Worm (Caenorhabditis elegans) whole organism, L2 larva: ENCODE data around the gene Y97E10AR.1.

Experiments used
- C34F6.9 ChIP-seq: fragments of 150-350 bp; optimal IDR thresholded peaks from 2 replicates; lab custom pipeline; 2014; ENCODE audit warnings: missing biosample characterization, missing genetic modification characterization
- F13H6.1 ChIP-seq: sonication (generic microtip); optimal IDR thresholded peaks from 2 replicates; lab custom pipeline; 2016; ENCODE audit warnings: missing genetic modification characterization, missing compliant biosample characterization
- Y55F3AM.14 ChIP-seq: fragments of 200-800 bp; sonication (Bioruptor generic); optimal IDR thresholded peaks from 2 replicates; lab custom pipeline; 2018; ENCODE audit warnings: mild to moderate bottlenecking, missing genetic modification characterization, missing compliant biosample characterization
- ZK546.5 ChIP-seq: sonication (generic microtip); optimal IDR thresholded peaks from 2 replicates; lab custom pipeline; 2017; ENCODE audit warnings: missing biosample characterization, missing genetic modification characterization
- alr-1 ChIP-seq: fragments of 150-350 bp; optimal IDR thresholded peaks from 2 replicates; lab custom pipeline; 2014; ENCODE audit warnings: missing biosample characterization, missing genetic modification characterization
- aly-2 ChIP-seq: fragments of 150-350 bp; optimal IDR thresholded peaks from 2 replicates; lab custom pipeline; 2014; ENCODE audit warnings: missing biosample characterization, missing genetic modification characterization
- blmp-1 ChIP-seq: sonication (generic microtip); optimal IDR thresholded peaks from 2 replicates; lab custom pipeline; 2017; ENCODE audit warnings: missing genetic modification characterization, mild to moderate bottlenecking, missing compliant biosample characterization, antibody characterized with exemption, moderate library complexity; ENCODE audit not compliant: insufficient read depth
- ceh-16 ChIP-seq: fragments of 150-350 bp; optimal IDR thresholded peaks from 2 replicates; lab custom pipeline; 2014; ENCODE audit warnings: missing biosample characterization, missing genetic modification characterization
- crh-2 ChIP-seq: sonication (generic microtip); optimal IDR thresholded peaks from 2 replicates; lab custom pipeline; 2017; ENCODE audit warnings: missing biosample characterization, missing genetic modification characterization
- dmd-4 ChIP-seq: sonication (generic microtip); optimal IDR thresholded peaks from 2 replicates; lab custom pipeline; 2017; ENCODE audit warnings: missing biosample characterization, missing genetic modification characterization
- egl-27 ChIP-seq: sonication (generic microtip); optimal IDR thresholded peaks from 3 replicates; lab custom pipeline; 2017; ENCODE audit warnings: missing biosample characterization, missing genetic modification reagents, missing genetic modification characterization
- elt-3 ChIP-seq: sonication (generic microtip); optimal IDR thresholded peaks from 2 replicates; lab custom pipeline; 2017; ENCODE audit warnings: missing biosample characterization, missing genetic modification characterization
- fos-1 ChIP-seq: fragments of 150-350 bp; optimal IDR thresholded peaks from 2 replicates; lab custom pipeline; 2014; ENCODE audit warnings: missing biosample characterization, missing genetic modification characterization
- gmeb-1 ChIP-seq: fragments of 150-350 bp; optimal IDR thresholded peaks from 2 replicates; lab custom pipeline; 2014; ENCODE audit warnings: missing biosample characterization, missing genetic modification characterization
- lin-11 ChIP-seq: fragments of 150-350 bp; sonication (generic microtip); optimal IDR thresholded peaks from 2 replicates; lab custom pipeline; 2014; ENCODE audit warnings: missing biosample characterization, missing genetic modification characterization, inconsistent platforms, mixed read lengths
- lin-13 ChIP-seq: fragments of 150-350 bp; optimal IDR thresholded peaks from 2 replicates; lab custom pipeline; 2014; ENCODE audit warnings: missing biosample characterization, missing genetic modification reagents, missing genetic modification characterization
- lsy-2 ChIP-seq, 2 experiments: fragments of 150-350 bp in 1 of 2; sonication (generic microtip) in 1 of 2; optimal IDR thresholded peaks; 2 replicates each; lab custom pipeline; 2014 to 2017; ENCODE audit warnings: missing biosample characterization in 2 of 2, missing genetic modification characterization in 2 of 2
- mab-5 ChIP-seq: fragments of 150-350 bp; optimal IDR thresholded peaks from 2 replicates; lab custom pipeline; 2014; ENCODE audit warnings: missing biosample characterization, missing genetic modification characterization
- mbf-1 ChIP-seq: sonication (generic microtip); optimal IDR thresholded peaks from 2 replicates; lab custom pipeline; 2017; ENCODE audit warnings: missing biosample characterization, missing genetic modification characterization
- mdl-1 ChIP-seq, 2 experiments: fragments of 150-350 bp in 1 of 2; sonication (generic microtip) in 1 of 2; optimal IDR thresholded peaks; 2 replicates each; lab custom pipeline; 2017; ENCODE audit warnings: missing biosample characterization in 2 of 2, missing genetic modification characterization in 2 of 2
- nhr-11 ChIP-seq: fragments of 150-350 bp; optimal IDR thresholded peaks from 2 replicates; lab custom pipeline; 2014; ENCODE audit warnings: missing biosample characterization, missing genetic modification characterization
- nhr-12 ChIP-seq: fragments of 150-350 bp; optimal IDR thresholded peaks from 2 replicates; lab custom pipeline; 2014; ENCODE audit warnings: missing biosample characterization, missing genetic modification characterization
- nhr-129 ChIP-seq: fragments of 150-350 bp; optimal IDR thresholded peaks from 2 replicates; lab custom pipeline; 2014; ENCODE audit warnings: missing biosample characterization, missing genetic modification characterization
- nhr-21 ChIP-seq: fragments of 150-350 bp; optimal IDR thresholded peaks from 2 replicates; lab custom pipeline; 2014; ENCODE audit warnings: missing biosample characterization, missing genetic modification characterization
- nhr-23 ChIP-seq: fragments of 150-350 bp; optimal IDR thresholded peaks from 2 replicates; lab custom pipeline; 2014; ENCODE audit warnings: missing biosample characterization, missing genetic modification reagents, missing genetic modification characterization
- nhr-237 ChIP-seq: fragments of 150-350 bp; optimal IDR thresholded peaks from 2 replicates; lab custom pipeline; 2014; ENCODE audit warnings: missing biosample characterization, missing genetic modification characterization
- nhr-6 ChIP-seq: fragments of 150-350 bp; optimal IDR thresholded peaks from 2 replicates; lab custom pipeline; 2014; ENCODE audit warnings: missing biosample characterization, missing genetic modification characterization
- peb-1 ChIP-seq: fragments of 150-350 bp; optimal IDR thresholded peaks from 2 replicates; lab custom pipeline; 2014; ENCODE audit warnings: missing biosample characterization, missing genetic modification characterization
- sem-4 ChIP-seq: fragments of 150-350 bp; optimal IDR thresholded peaks from 2 replicates; lab custom pipeline; 2014; ENCODE audit warnings: missing biosample characterization, missing genetic modification reagents, missing genetic modification characterization
- skn-1 ChIP-seq: sonication (generic microtip); optimal IDR thresholded peaks from 2 replicates; lab custom pipeline; 2017; ENCODE audit warnings: missing biosample characterization, missing genetic modification characterization
- sma-3 ChIP-seq: sonication (generic microtip); optimal IDR thresholded peaks from 2 replicates; lab custom pipeline; 2016; ENCODE audit warnings: missing genetic modification reagents, missing genetic modification characterization, missing compliant biosample characterization
- sma-9 ChIP-seq, 2 experiments: fragments of 150-350 bp in 1 of 2; sonication (generic microtip) in 1 of 2; optimal IDR thresholded peaks; 2 replicates each; lab custom pipeline; 2014 to 2016; ENCODE audit warnings: missing genetic modification characterization in 2 of 2, mild to moderate bottlenecking in 1 of 2, missing biosample characterization in 1 of 2, missing compliant biosample characterization in 1 of 2, missing genetic modification reagents in 1 of 2, moderate library complexity in 1 of 2
- snpc-4 ChIP-seq: fragments of 150-350 bp; optimal IDR thresholded peaks from 2 replicates; lab custom pipeline; 2014; ENCODE audit warnings: missing biosample characterization, missing genetic modification characterization
- unc-55 ChIP-seq: fragments of 150-350 bp; sonication (generic microtip); optimal IDR thresholded peaks from 3 replicates; lab custom pipeline; 2014; ENCODE audit warnings: missing biosample characterization, missing genetic modification reagents, missing genetic modification characterization
- unc-62 ChIP-seq: fragments of 150-350 bp; optimal IDR thresholded peaks from 2 replicates; lab custom pipeline; 2014; ENCODE audit warnings: missing biosample characterization, missing genetic modification reagents, missing genetic modification characterization
- zag-1 ChIP-seq: fragments of 150-350 bp; optimal IDR thresholded peaks from 2 replicates; lab custom pipeline; 2014; ENCODE audit warnings: missing biosample characterization, missing genetic modification characterization
- ztf-4 ChIP-seq: fragments of 150-350 bp; optimal IDR thresholded peaks from 2 replicates; lab custom pipeline; 2014; ENCODE audit warnings: missing biosample characterization, missing genetic modification characterization

Gene Y97E10AR.1

DNA sequence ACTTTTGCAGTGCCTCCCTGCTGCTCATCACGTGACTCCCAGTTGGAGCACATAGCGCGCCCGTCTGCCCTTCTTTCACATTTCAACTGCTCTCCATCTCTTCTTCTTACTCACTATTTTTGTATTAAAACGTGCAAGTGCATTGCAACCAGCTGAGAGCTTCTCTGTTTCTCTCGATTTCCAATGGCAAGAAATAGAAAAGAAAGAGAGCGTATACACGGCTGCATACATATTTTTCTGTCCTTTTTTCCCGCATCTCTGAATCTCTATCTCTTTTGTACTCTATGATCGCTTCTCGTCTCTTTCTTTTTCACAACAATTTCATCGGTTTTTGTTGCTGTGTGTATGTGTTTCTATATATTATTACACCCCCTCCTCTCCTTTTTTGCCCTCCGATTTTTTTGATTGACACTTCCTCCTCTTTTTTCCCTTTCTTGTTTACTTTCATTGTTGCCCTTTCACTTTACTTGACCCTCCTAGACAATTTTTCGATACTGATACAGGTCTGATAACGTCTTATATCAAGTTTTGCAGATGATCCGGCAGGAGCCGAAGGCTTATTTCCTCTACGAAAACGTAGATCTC lies at the start of gene Y97E10AR.1:
Gene Y97E10AR.1 (plus strand): TSS at position 535 of the 585 bp plus-strand sequence.
- no peak for TF ChIP-seq unc-62
- peak; percentile 94 for TF ChIP-seq Y55F3AM.14
- peak; percentile 60 for TF ChIP-seq ztf-4 (tag; lab: Kevin White, UChicago)
- TF ChIP-seq alr-1 = no peak
- TF ChIP-seq lin-11 (tag; lab: Kevin White, UChicago) = peak; percentile 4
- TF ChIP-seq sma-9 (GFP tag; optimal IDR thresholded peaks at IDR 0.05; lab: Kevin White, UChicago) = peak; percentile 93
- no peak for TF ChIP-seq sma-9 (tag; optimal IDR thresholded peaks at IDR 0.05; lab: Kevin White, UChicago)
- peak; percentile 83 for TF ChIP-seq crh-2
- TF ChIP-seq unc-55 = peak; percentile 96
- peak; percentile 46 for TF ChIP-seq lin-13 (GFP tag; lab: Kevin White, UChicago)
- TF ChIP-seq snpc-4 (tag; lab: Kevin White, UChicago) = peak; percentile 71
- peak; percentile 73 for TF ChIP-seq egl-27
- peak; percentile 93 for TF ChIP-seq F13H6.1 (tag; lab: Kevin White, UChicago)
- no peak for TF ChIP-seq nhr-237 (tag; lab: Kevin White, UChicago)
- TF ChIP-seq fos-1 (tag; lab: Kevin White, UChicago) = peak; percentile 94
- peak; percentile 92 for TF ChIP-seq blmp-1 (tag; lab: Kevin White, UChicago)
- TF ChIP-seq peb-1 (tag; lab: Kevin White, UChicago) = no peak
- peak; percentile 98 for TF ChIP-seq C34F6.9 (tag; lab: Kevin White, UChicago)
- TF ChIP-seq lsy-2 (tag; optimal IDR thresholded peaks at IDR 0.05; lab: Kevin White, UChicago) = peak; percentile 33 to 84
- peak; percentile 15 for TF ChIP-seq skn-1
- TF ChIP-seq mab-5 (tag; lab: Kevin White, UChicago) = peak; percentile 73
- TF ChIP-seq ceh-16 (tag; lab: Kevin White, UChicago) = no peak
- TF ChIP-seq nhr-23 (tag; lab: Kevin White, UChicago) = no peak
- no peak for TF ChIP-seq gmeb-1 (tag; lab: Kevin White, UChicago)
- TF ChIP-seq zag-1 (tag; lab: Kevin White, UChicago) = peak; percentile 79
- TF ChIP-seq sma-3 (GFP tag; lab: Kevin White, UChicago) = peak; percentile 29
- TF ChIP-seq sem-4 (tag; lab: Kevin White, UChicago) = peak; percentile 31
- peak in 1 of 2 experiments; percentile 86 for TF ChIP-seq mdl-1 (tag; optimal IDR thresholded peaks at IDR 0.05; lab: Kevin White, UChicago)
- TF ChIP-seq nhr-6 = peak; percentile 65
- TF ChIP-seq nhr-129 (tag; lab: Kevin White, UChicago) = peak; percentile 89

DNA sequence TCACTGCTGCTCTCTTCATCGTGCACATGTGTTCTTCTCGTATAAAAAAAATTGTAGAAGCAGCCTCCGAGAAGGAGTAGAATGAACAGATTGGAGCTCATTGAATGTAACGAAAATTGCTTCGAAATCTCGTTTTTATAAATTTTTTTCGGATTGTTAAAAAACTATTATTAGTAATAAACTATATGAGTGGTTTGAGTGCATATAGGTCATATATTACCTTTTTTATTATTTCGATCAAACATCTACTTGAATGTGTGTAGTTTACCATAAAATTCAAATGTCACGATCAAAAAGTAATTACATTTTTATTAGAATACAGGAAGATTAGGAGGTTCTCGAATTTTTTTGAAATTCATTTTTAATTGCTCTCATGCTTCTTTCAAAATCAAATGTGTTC lies 48.4 kb upstream of the Y97E10AR.1 start, which contains the start of gene clec-216:
Gene clec-216 (minus strand): TSS at position 101 of the 400 bp plus-strand sequence.
- TF ChIP-seq ztf-4 (tag; lab: Kevin White, UChicago) (no peak), nhr-23 (tag; lab: Kevin White, UChicago) (no peak), unc-62 (no peak), nhr-11 (tag; lab: Kevin White, UChicago) (no peak), elt-3 (tag; lab: Kevin White, UChicago) (no peak), nhr-12 (tag; lab: Kevin White, UChicago) (no peak), aly-2 (tag; lab: Kevin White, UChicago) (no peak), Y55F3AM.14 (no peak)
- TF ChIP-seq, all 48 proteins: peak for 0

DNA sequence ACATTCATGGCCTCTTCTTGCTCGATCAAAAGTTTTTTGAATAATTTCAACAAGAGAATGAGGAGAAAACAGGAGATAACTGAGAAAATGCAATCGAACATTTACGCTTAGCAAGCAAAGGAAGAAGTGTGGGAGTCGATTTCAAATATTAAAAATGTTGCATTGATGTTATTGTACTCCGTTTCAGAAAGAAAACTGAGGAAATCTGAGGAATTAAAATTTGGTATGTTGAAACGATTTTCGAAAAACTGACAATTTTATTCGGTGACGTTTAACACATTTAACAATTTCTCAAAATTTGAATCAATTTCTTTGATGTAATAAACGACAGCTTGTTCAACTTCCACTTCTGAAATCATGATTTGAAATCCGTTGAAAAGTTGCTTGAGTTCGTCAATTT lies 46.7 kb upstream of the Y97E10AR.1 start, which contains the start of gene F26D11.13:
Gene F26D11.13 (minus strand): TSS at position 101 of the 400 bp plus-strand sequence.
- TF ChIP-seq ZK546.5 (tag; lab: Kevin White, UChicago) = no peak
- TF ChIP-seq nhr-23 (tag; lab: Kevin White, UChicago) = no peak
- TF ChIP-seq mab-5 (tag; lab: Kevin White, UChicago) = no peak
- no peak for TF ChIP-seq unc-55
- TF ChIP-seq alr-1 = no peak
- no peak for TF ChIP-seq dmd-4 (tag; lab: Kevin White, UChicago)
- TF ChIP-seq nhr-21 (tag; lab: Kevin White, UChicago) = no peak
- TF ChIP-seq elt-3 (tag; lab: Kevin White, UChicago) = no peak
- TF ChIP-seq snpc-4 (tag; lab: Kevin White, UChicago) = no peak
- no peak for TF ChIP-seq mbf-1
- TF ChIP-seq C34F6.9 (tag; lab: Kevin White, UChicago) = no peak
- TF ChIP-seq nhr-237 (tag; lab: Kevin White, UChicago) = no peak
